Fruit fly (Drosophila melanogaster): ENCODE measurements around the gene Six4.

Gene Six4

DNA sequence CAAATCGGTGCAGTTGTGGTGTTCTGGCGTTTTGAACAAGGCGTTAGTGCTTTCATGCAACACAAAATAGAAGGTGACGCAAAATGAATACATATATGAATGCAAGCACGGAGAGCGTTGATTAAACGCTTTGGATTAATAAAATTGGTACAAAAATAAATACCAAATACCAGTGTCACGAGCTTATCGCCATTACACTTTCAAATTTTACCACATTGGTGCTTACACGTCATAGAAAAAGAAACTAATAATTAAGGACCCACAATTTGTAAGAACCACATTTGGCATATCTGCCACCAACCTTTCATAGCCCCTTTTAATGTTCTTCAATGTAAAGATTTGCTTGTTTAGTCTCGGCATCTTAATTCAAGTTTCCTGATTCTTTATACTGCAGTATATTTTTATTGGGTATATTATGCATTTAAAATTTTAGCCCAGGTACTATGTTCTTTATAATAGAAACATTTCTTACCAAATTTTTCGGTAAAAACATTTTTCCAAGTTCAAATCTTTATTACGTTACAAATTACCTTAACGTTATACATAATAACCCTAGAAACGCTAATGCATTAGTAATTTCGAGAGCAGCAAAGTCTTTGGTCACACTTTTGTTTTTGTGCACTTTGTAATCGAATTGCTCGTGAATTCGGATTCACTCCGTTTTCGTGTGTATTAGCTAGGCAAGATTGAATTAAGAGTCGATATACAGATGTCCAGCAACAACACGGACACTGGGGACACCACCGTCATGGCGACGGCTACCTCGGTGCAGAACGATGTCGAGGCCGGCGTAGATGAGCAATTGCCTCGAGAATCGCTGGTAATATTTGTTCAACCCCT is 14.1 kb downstream of the Six4 start, which contains the start of the genes Pex16 and Pex14 (continued):
- TF ChIP-seq zen (tag; optimal IDR thresholded peaks at IDR 0.05) (peak; percentile 49), CG8089 (GFP tag; optimal IDR thresholded peaks at IDR 0.05) (peak; percentile 81), CG4360 (GFP tag; IDR thresholded peaks at IDR 0.05) (no peak), Sry-β (GFP tag; optimal IDR thresholded peaks at IDR 0.05) (peak; percentile 10), gfzf (GFP tag; optimal IDR thresholded peaks at IDR 0.05) (peak; percentile 86), trh (GFP tag; optimal IDR thresholded peaks at IDR 0.05) (peak; percentile 24), CG18262 (tag; optimal IDR thresholded peaks at IDR 0.05) (peak; percentile 67), Dp (GFP tag; optimal IDR thresholded peaks at IDR 0.05) (peak; percentile 30), chn (GFP tag; optimal IDR thresholded peaks at IDR 0.05) (peak; percentile 73), CG1792 (GFP tag; optimal IDR thresholded peaks at IDR 0.05) (peak; percentile 29), dimm (GFP tag; IDR thresholded peaks at IDR 0.05) (0 out of 2 replicates have a peak, but pooled peaks have one; percentile 36), CG32532 (GFP tag; IDR thresholded peaks at IDR 0.05) (peak; percentile 82), Eip74EF (GFP tag; optimal IDR thresholded peaks at IDR 0.05) (no peak), CG2875 (GFP tag; optimal IDR thresholded peaks at IDR 0.05) (peak; percentile 19), chif (GFP tag; optimal IDR thresholded peaks at IDR 0.05) (peak; percentile 48 to 84), D19B (GFP tag; optimal IDR thresholded peaks at IDR 0.05) (peak; percentile 53), ems (GFP tag; optimal IDR thresholded peaks at IDR 0.05) (peak; percentile 42), lov (optimal IDR thresholded peaks at IDR 0.05) (no peak), lov (GFP tag; IDR thresholded peaks at IDR 0.05) (no peak), PHDP (tag; optimal IDR thresholded peaks at IDR 0.05) (peak; percentile 46), CG32772 (GFP tag; IDR thresholded peaks at IDR 0.05) (peak; percentile 65), eyg (GFP tag; optimal IDR thresholded peaks at IDR 0.05) (peak; percentile 55), lbe (GFP tag; optimal IDR thresholded peaks at IDR 0.05) (no peak), Gsc (GFP tag; IDR thresholded peaks at IDR 0.05) (peak; percentile 43; the same call in 1 of the 2 replicates), Atf6 (GFP tag; IDR thresholded peaks at IDR 0.05) (peak; percentile 60; the same call in 1 of the 2 replicates), ttk (GFP tag; IDR thresholded peaks at IDR 0.05) (peak; percentile 73), CG2678 (tag; optimal IDR thresholded peaks at IDR 0.05) (peak; percentile 70), Dad (GFP tag; optimal IDR thresholded peaks at IDR 0.05) (peak; percentile 65), CG5245 (GFP tag; optimal IDR thresholded peaks at IDR 0.05) (peak; percentile 47), CG9727 (GFP tag; optimal IDR thresholded peaks at IDR 0.05) (peak; percentile 69), CG10366 (GFP tag; IDR thresholded peaks at IDR 0.05) (peak; percentile 73), hkb (optimal IDR thresholded peaks at IDR 0.05) (no peak), hkb (GFP tag; IDR thresholded peaks at IDR 0.05) (no peak), CG12219 (GFP tag; optimal IDR thresholded peaks at IDR 0.05) (peak; percentile 26), Oaz (GFP tag; IDR thresholded peaks at IDR 0.05) (peak; percentile 52), CG9609 (GFP tag; optimal IDR thresholded peaks at IDR 0.05) (peak; percentile 85), MESR4 (GFP tag; optimal IDR thresholded peaks at IDR 0.05) (peak; percentile 67), CG14710 (tag; optimal IDR thresholded peaks at IDR 0.05) (peak; percentile 61), lab (GFP tag; optimal IDR thresholded peaks at IDR 0.05) (peak; percentile 64), CG18764 (GFP tag; optimal IDR thresholded peaks at IDR 0.05) (peak; percentile 41), tna (GFP tag; IDR thresholded peaks at IDR 0.05; ENCODE audit: partially characterized antibody) (no peak), so (GFP tag; IDR thresholded peaks at IDR 0.05) (peak; percentile 66; the same call in 1 of the 3 replicates), CG12071 (GFP tag; optimal IDR thresholded peaks at IDR 0.05) (peak; percentile 20), gsb (GFP tag; IDR thresholded peaks at IDR 0.05) (no peak), trem (tag; optimal IDR thresholded peaks at IDR 0.05) (peak; percentile 15), CG12236 (GFP tag; optimal IDR thresholded peaks at IDR 0.05) (peak; percentile 35), CG10267 (tag; optimal IDR thresholded peaks at IDR 0.05) (peak; percentile 44), Dip3 (GFP tag; optimal IDR thresholded peaks at IDR 0.05) (peak; percentile 69), CG13296 (GFP tag; optimal IDR thresholded peaks at IDR 0.05) (peak; percentile 45)

Data from whole organism, embryonic.